Worm (Caenorhabditis elegans) whole organism, late embryonic: ENCODE measurements around the gene R07B1.13.

ENCODE experiments used
- F13H6.1 ChIP-seq: sonication (generic microtip); optimal IDR thresholded peaks from 2 replicates; lab custom pipeline; 2016; ENCODE audit warnings: missing genetic modification characterization, missing compliant biosample characterization
- T23F11.4 ChIP-seq: fragments of 200-800 bp; sonication (Bioruptor generic); optimal IDR thresholded peaks from 2 replicates; lab custom pipeline; 2018; ENCODE audit warnings: mild to moderate bottlenecking, missing genetic modification characterization, missing compliant biosample characterization
- ceh-18 ChIP-seq: sonication (generic microtip); optimal IDR thresholded peaks from 2 replicates; lab custom pipeline; 2016; ENCODE audit warnings: missing genetic modification characterization, missing compliant biosample characterization
- elt-2 ChIP-seq: sonication (generic microtip); optimal IDR thresholded peaks from 2 replicates; lab custom pipeline; 2016; ENCODE audit warnings: missing genetic modification reagents, missing genetic modification characterization, missing compliant biosample characterization
- lin-11 ChIP-seq: fragments of 200-800 bp; sonication (Bioruptor generic); optimal IDR thresholded peaks from 2 replicates; lab custom pipeline; 2018; ENCODE audit warnings: mild to moderate bottlenecking, missing genetic modification characterization, missing compliant biosample characterization
- nhr-11 ChIP-seq: fragments of 150-350 bp; optimal IDR thresholded peaks from 2 replicates; lab custom pipeline; 2014; ENCODE audit warnings: missing biosample characterization, missing genetic modification characterization
- rnt-1 ChIP-seq: sonication (generic microtip); optimal IDR thresholded peaks from 2 replicates; lab custom pipeline; 2016; ENCODE audit warnings: missing genetic modification characterization, missing compliant biosample characterization
- tbx-7 ChIP-seq: sonication (generic microtip); optimal IDR thresholded peaks from 2 replicates; lab custom pipeline; 2016; ENCODE audit warnings: missing genotype, missing genetic modification characterization, missing compliant biosample characterization
- unc-86 ChIP-seq: sonication (generic microtip); optimal IDR thresholded peaks from 2 replicates; lab custom pipeline; 2016; ENCODE audit warnings: missing genetic modification characterization, missing compliant biosample characterization

ce11 chrX:9862916-9863624 lies 6.6 kb upstream of the R07B1.13 start, which contains the start of the genes gst-36 and R07B1.5:
- TF ChIP-seq tbx-7 (tag; lab: Kevin White, UChicago) (no peak), rnt-1 (tag; lab: Kevin White, UChicago) (no peak), ceh-18 (no peak), unc-86 (tag; lab: Kevin White, UChicago) (no peak), T23F11.4 (no peak), F13H6.1 (tag; lab: Kevin White, UChicago) (no peak), lin-11 (tag; lab: Kevin White, UChicago) (no peak), nhr-11 (no peak), elt-2 (tag; lab: Kevin White, UChicago) (peak; percentile 56)
